Fruit fly (Drosophila melanogaster) whole organism, embryonic: Measurements from ENCODE around the gene Sry-alpha.

Experiments used
- ATbp ChIP-seq: fragments of 200-800 bp; sonication (Bioruptor generic); optimal IDR thresholded peaks from 2 replicates; lab custom pipeline; 2017; ENCODE audit warnings: missing biosample characterization, mild to moderate bottlenecking, missing genetic modification characterization, missing genetic modification reagents
- Atf-2 ChIP-seq: fragments of 200-800 bp; sonication (Bioruptor generic); optimal IDR thresholded peaks from 2 replicates; lab custom pipeline; 2016; ENCODE audit warnings: missing biosample characterization, missing genetic modification characterization
- CG11696 ChIP-seq: fragments of 200-800 bp; sonication (Bioruptor generic); IDR thresholded peaks from 2 replicates; pipeline ENCODE4 v1.3.6; 2022; ENCODE audit warnings: missing biosample characterization, missing genetic modification characterization
- CG12155 ChIP-seq: fragments of 200-800 bp; sonication (Bioruptor generic); optimal IDR thresholded peaks from 3 replicates; lab custom pipeline; 2016; ENCODE audit warnings: missing biosample characterization, missing genetic modification characterization
- CG12299 ChIP-seq: fragments of 200-800 bp; sonication (Bioruptor generic); optimal IDR thresholded peaks from 2 replicates; lab custom pipeline; 2018; ENCODE audit warnings: missing biosample characterization, mild to moderate bottlenecking, missing genetic modification characterization
- CG13775 ChIP-seq: fragments of 200-800 bp; sonication (Bioruptor generic); optimal IDR thresholded peaks from 3 replicates; lab custom pipeline; 2017; ENCODE audit warnings: missing biosample characterization, mild to moderate bottlenecking, missing genetic modification characterization
- CG14965 ChIP-seq: fragments of 200-800 bp; sonication (Bioruptor generic); optimal IDR thresholded peaks from 2 replicates; lab custom pipeline; 2016; ENCODE audit warnings: missing biosample characterization, missing genetic modification characterization, borderline replicate concordance
- CG15011 ChIP-seq: fragments of 200-800 bp; sonication (Bioruptor generic); optimal IDR thresholded peaks from 3 replicates; lab custom pipeline; 2018; ENCODE audit warnings: missing biosample characterization, mild to moderate bottlenecking, missing genetic modification characterization
- CG15601 ChIP-seq: fragments of 200-800 bp; sonication (Bioruptor generic); optimal IDR thresholded peaks from 3 replicates; lab custom pipeline; 2019; ENCODE audit warnings: missing biosample characterization, mild to moderate bottlenecking, missing genetic modification characterization, moderate library complexity
- CG18011 ChIP-seq: fragments of 200-800 bp; sonication (Bioruptor generic); optimal IDR thresholded peaks from 2 replicates; lab custom pipeline; 2017; ENCODE audit warnings: missing biosample characterization, missing genetic modification characterization, mild to moderate bottlenecking, moderate library complexity, missing genotype
- CG18764 ChIP-seq: fragments of 200-800 bp; sonication (Bioruptor generic); optimal IDR thresholded peaks from 3 replicates; lab custom pipeline; 2016; ENCODE audit warnings: missing biosample characterization, missing genetic modification characterization
- CG2120 ChIP-seq: fragments of 200-800 bp; sonication (Bioruptor generic); optimal IDR thresholded peaks from 3 replicates; lab custom pipeline; 2016; ENCODE audit warnings: missing biosample characterization, missing genetic modification characterization
- CG2129 ChIP-seq: fragments of 200-800 bp; sonication (Bioruptor generic); IDR thresholded peaks from 2 replicates; pipeline ENCODE4 v1.3.6; 2022; ENCODE audit warnings: missing biosample characterization, missing genetic modification characterization; ENCODE audit not compliant: partially characterized antibody
- CG30403 ChIP-seq: fragments of 200-800 bp; sonication (Bioruptor generic); optimal IDR thresholded peaks from 3 replicates; lab custom pipeline; 2016; ENCODE audit warnings: missing biosample characterization, missing genetic modification characterization
- CG32767 ChIP-seq: fragments of 200-800 bp; sonication (Bioruptor generic); IDR thresholded peaks from 2 replicates; pipeline ENCODE4 v1.3.6; 2022; ENCODE audit warnings: missing biosample characterization, missing genetic modification characterization
- CG34224 ChIP-seq: fragments of 200-800 bp; sonication (Bioruptor generic); IDR thresholded peaks from 3 replicates; pipeline ENCODE4 v1.3.6; 2022; ENCODE audit warnings: missing biosample characterization, missing genetic modification characterization; ENCODE audit not compliant: partially characterized antibody
- CG34422 ChIP-seq: fragments of 200-800 bp; sonication (Bioruptor generic); IDR thresholded peaks from 3 replicates; pipeline ENCODE4 v1.3.6; 2022; ENCODE audit warnings: missing biosample characterization, missing genetic modification characterization
- CG4360 ChIP-seq: fragments of 200-800 bp; sonication (Bioruptor generic); IDR thresholded peaks from 2 replicates; pipeline ENCODE4 v1.3.6; 2022; ENCODE audit warnings: missing biosample characterization, missing genetic modification characterization
- CG6175 ChIP-seq: fragments of 200-800 bp; sonication (Bioruptor generic); IDR thresholded peaks from 3 replicates; pipeline ENCODE4 v1.3.6; 2022; ENCODE audit warnings: missing biosample characterization, missing genetic modification characterization
- CG7556 ChIP-seq: fragments of 200-800 bp; sonication (Bioruptor generic); optimal IDR thresholded peaks from 2 replicates; lab custom pipeline; 2017; ENCODE audit warnings: missing biosample characterization, mild to moderate bottlenecking, missing genetic modification characterization
- CG9797 ChIP-seq: fragments of 200-800 bp; sonication (Bioruptor generic); optimal IDR thresholded peaks from 3 replicates; lab custom pipeline; 2018; ENCODE audit warnings: missing biosample characterization, mild to moderate bottlenecking, missing genetic modification characterization
- Fer2 ChIP-seq: fragments of 200-800 bp; sonication (Bioruptor generic); optimal IDR thresholded peaks from 2 replicates; lab custom pipeline; 2018; ENCODE audit warnings: missing biosample characterization, mild to moderate bottlenecking, missing genetic modification characterization, moderate library complexity
- Gug ChIP-seq: fragments of 200-800 bp; sonication (Bioruptor generic); IDR thresholded peaks from 4 replicates; pipeline ENCODE4 v1.3.6; 2022; ENCODE audit warnings: missing biosample characterization, missing genetic modification characterization
- Med ChIP-seq: fragments of 200-800 bp; sonication (Bioruptor generic); peaks from one replicate; lab custom pipeline; 2016; ENCODE audit warnings: missing biosample characterization, missing genetic modification characterization, mild to moderate bottlenecking, inconsistent platforms, moderate library complexity
- Nf-YB ChIP-seq: fragments of 200-800 bp; sonication (Bioruptor generic); optimal IDR thresholded peaks from 3 replicates; lab custom pipeline; 2019; ENCODE audit warnings: missing biosample characterization, mild to moderate bottlenecking, missing genetic modification characterization, moderate library complexity
- NfI ChIP-seq: fragments of 200-800 bp; sonication (Bioruptor generic); optimal IDR thresholded peaks from 3 replicates; lab custom pipeline; 2018; ENCODE audit warnings: missing biosample characterization, mild to moderate bottlenecking, missing genetic modification characterization, moderate library complexity
- Trl ChIP-seq, 3 experiments: fragments of >200 bp in 2 of 3; fragments of 200-800 bp in 1 of 3; sonication (Bioruptor generic) in 1 of 3; optimal IDR thresholded peaks; 2 replicates in 1 of 3; 3 replicates in 2 of 3; lab custom pipeline; 2016 to 2017; ENCODE audit warnings: missing biosample characterization in 1 of 3, missing genetic modification characterization in 1 of 3
- ap ChIP-seq: fragments of 200-800 bp; sonication (Bioruptor generic); IDR thresholded peaks from 2 replicates; pipeline ENCODE4 v1.3.6; 2022; ENCODE audit warnings: missing biosample characterization, missing genetic modification characterization
- chn ChIP-seq: fragments of 200-800 bp; sonication (Bioruptor generic); optimal IDR thresholded peaks from 2 replicates; lab custom pipeline; 2016; ENCODE audit warnings: missing biosample characterization, missing genetic modification characterization
- crc ChIP-seq: fragments of 200-800 bp; sonication (Bioruptor generic); optimal IDR thresholded peaks from 2 replicates; lab custom pipeline; 2016; ENCODE audit warnings: missing biosample characterization, missing genetic modification characterization
- dm ChIP-seq: fragments of 200-800 bp; sonication (Bioruptor generic); optimal IDR thresholded peaks from 3 replicates; lab custom pipeline; 2016; ENCODE audit warnings: missing biosample characterization, missing genetic modification characterization
- dmrt99B ChIP-seq: fragments of 200-800 bp; sonication (Bioruptor generic); optimal IDR thresholded peaks from 2 replicates; lab custom pipeline; 2018; ENCODE audit warnings: missing biosample characterization, mild to moderate bottlenecking, missing genetic modification characterization, moderate library complexity
- gce ChIP-seq: fragments of 200-800 bp; sonication (Bioruptor generic); IDR thresholded peaks from 3 replicates; pipeline ENCODE4 v1.3.6; 2022; ENCODE audit warnings: missing biosample characterization, missing genetic modification characterization
- gcm ChIP-seq: fragments of 200-800 bp; sonication (Bioruptor generic); optimal IDR thresholded peaks from 2 replicates; lab custom pipeline; 2019; ENCODE audit warnings: missing biosample characterization, mild to moderate bottlenecking, missing genetic modification characterization, moderate library complexity
- gro ChIP-seq: fragments of 200-800 bp; sonication (Bioruptor generic); optimal IDR thresholded peaks from 2 replicates; lab custom pipeline; 2016; ENCODE audit warnings: missing biosample characterization, missing genetic modification characterization
- gsb-n ChIP-seq: fragments of 200-800 bp; sonication (Bioruptor generic); optimal IDR thresholded peaks from 3 replicates; lab custom pipeline; 2018; ENCODE audit warnings: missing biosample characterization, mild to moderate bottlenecking, missing genetic modification characterization
- ham ChIP-seq: fragments of 200-800 bp; sonication (Bioruptor generic); IDR thresholded peaks from 2 replicates; pipeline ENCODE4 v1.3.6; 2022; ENCODE audit warnings: missing biosample characterization, missing genetic modification characterization
- insv ChIP-seq, 2 experiments: fragments of 200-800 bp; sonication (Bioruptor generic); optimal IDR thresholded peaks; 3 replicates each; lab custom pipeline; 2016 to 2018; ENCODE audit warnings: missing biosample characterization in 2 of 2, missing genetic modification characterization in 2 of 2
- jumu ChIP-seq: fragments of 200-800 bp; sonication (Bioruptor generic); optimal IDR thresholded peaks from 3 replicates; lab custom pipeline; 2016; ENCODE audit warnings: missing biosample characterization, missing genetic modification characterization
- nau ChIP-seq: fragments of 200-800 bp; sonication (Bioruptor generic); optimal IDR thresholded peaks from 3 replicates; lab custom pipeline; 2017; ENCODE audit warnings: missing biosample characterization, mild to moderate bottlenecking, missing genetic modification characterization, missing genetic modification reagents
- nerfin-1 ChIP-seq: fragments of 200-800 bp; sonication (Bioruptor generic); optimal IDR thresholded peaks from 3 replicates; lab custom pipeline; 2019; ENCODE audit warnings: missing biosample characterization, mild to moderate bottlenecking, missing genetic modification characterization, moderate library complexity
- pnt ChIP-seq: fragments of 200-800 bp; sonication (Bioruptor generic); optimal IDR thresholded peaks from 3 replicates; lab custom pipeline; 2016; ENCODE audit warnings: missing biosample characterization, missing genetic modification characterization
- row ChIP-seq: fragments of 200-800 bp; sonication (Bioruptor generic); IDR thresholded peaks from 3 replicates; pipeline ENCODE4 v1.3.6; 2022; ENCODE audit warnings: missing biosample characterization, missing genetic modification characterization
- stc ChIP-seq: fragments of 200-800 bp; sonication (Bioruptor generic); IDR thresholded peaks from 2 replicates; pipeline ENCODE4 v1.3.6; 2022; ENCODE audit warnings: missing biosample characterization, missing genetic modification characterization
- sug ChIP-seq: fragments of 200-800 bp; optimal IDR thresholded peaks from 2 replicates; lab custom pipeline; 2019; ENCODE audit warnings: missing biosample characterization, mild to moderate bottlenecking, missing genetic modification characterization, moderate library complexity
- tgo ChIP-seq: fragments of 200-800 bp; sonication (Bioruptor generic); IDR thresholded peaks from 3 replicates; pipeline ENCODE4 v1.3.6; 2022; ENCODE audit warnings: missing biosample characterization, missing genetic modification characterization
- tin ChIP-seq: fragments of 200-800 bp; sonication (Bioruptor generic); optimal IDR thresholded peaks from 3 replicates; lab custom pipeline; 2016; ENCODE audit warnings: missing biosample characterization, missing genetic modification characterization
- tup ChIP-seq: fragments of 200-800 bp; sonication (Bioruptor generic); optimal IDR thresholded peaks from 2 replicates; lab custom pipeline; 2016; ENCODE audit warnings: missing biosample characterization, mild to moderate bottlenecking, missing genetic modification characterization, moderate library complexity
- usp ChIP-seq: fragments of >200 bp; optimal IDR thresholded peaks from 2 replicates; lab custom pipeline; 2017; ENCODE audit warnings: missing biosample characterization, missing genetic modification characterization
- yki ChIP-seq: fragments of >200 bp; optimal IDR thresholded peaks from 3 replicates; lab custom pipeline; 2018
- zen2 ChIP-seq: fragments of 200-800 bp; sonication (Bioruptor generic); IDR thresholded peaks from 3 replicates; pipeline ENCODE4 v1.3.6; 2022; ENCODE audit warnings: missing biosample characterization, missing genetic modification characterization; ENCODE audit not compliant: partially characterized antibody

Gene Sry-alpha

dm6 chr3R:30052455-30053046, 13.0 kb downstream of the Sry-alpha start, which contains the start of gene Jasper (continued):
- TF ChIP-seq CG34224 (GFP tag; lab: Robert Waterston, UW) (peak; percentile 11; the same call in 1 of the 3 replicates), CG18764 (GFP tag; lab: Kevin White, UChicago) (no peak), crc (no peak), nerfin-1 (tag; lab: Kevin White, UChicago) (peak; percentile 29), CG32767 (GFP tag; lab: Robert Waterston, UW) (no peak), CG14965 (GFP tag; lab: Kevin White, UChicago) (no peak), gsb-n (tag; lab: Kevin White, UChicago) (no peak), Med (GFP tag; lab: Kevin White, UChicago) (peak; percentile 95), jumu (GFP tag; lab: Kevin White, UChicago) (peak; percentile 41), CG6175 (GFP tag; lab: Robert Waterston, UW) (no peak), CG9797 (GFP tag; lab: Kevin White, UChicago) (peak; percentile 95), CG4360 (GFP tag; lab: Robert Waterston, UW) (peak; percentile 88), Nf-YB (GFP tag; lab: Kevin White, UChicago) (no peak), pnt (GFP tag; lab: Kevin White, UChicago) (no peak), NfI (peak; percentile 10), CG30403 (GFP tag; lab: Kevin White, UChicago) (no peak), Trl (optimal IDR thresholded peaks at IDR 0.05; lab: Kevin White, UChicago) (no peak), Trl (GFP tag; optimal IDR thresholded peaks at IDR 0.05; lab: Kevin White, UChicago) (no peak), CG7556 (no peak), ATbp (GFP tag; lab: Kevin White, UChicago) (no peak), CG13775 (GFP tag; lab: Kevin White, UChicago) (no peak), stc (GFP tag; lab: Robert Waterston, UW) (no peak), gce (GFP tag; lab: Robert Waterston, UW) (no peak), CG15601 (peak; percentile 18), gro (GFP tag; lab: Kevin White, UChicago) (peak; percentile 39), zen2 (GFP tag; lab: Robert Waterston, UW) (no peak), tup (no peak), sug (tag; lab: Kevin White, UChicago) (peak; percentile 51), chn (no peak), usp (GFP tag; lab: Kevin White, UChicago) (no peak), insv (GFP tag; optimal IDR thresholded peaks at IDR 0.05; lab: Kevin White, UChicago) (no peak), Fer2 (tag; lab: Kevin White, UChicago) (no peak), CG12299 (tag; lab: Kevin White, UChicago) (no peak), tin (GFP tag; lab: Kevin White, UChicago) (no peak), CG15011 (GFP tag; lab: Kevin White, UChicago) (no peak), CG34422 (GFP tag; lab: Robert Waterston, UW) (peak; percentile 67; the same call in 1 of the 3 replicates), Gug (GFP tag; lab: Robert Waterston, UW) (no peak), CG18011 (GFP tag; lab: Kevin White, UChicago) (no peak), dm (GFP tag; lab: Kevin White, UChicago) (peak; percentile 14), nau (no peak), CG2120 (GFP tag; lab: Kevin White, UChicago) (peak; percentile 46), gcm (GFP tag; lab: Kevin White, UChicago) (no peak), ap (GFP tag; lab: Robert Waterston, UW) (no peak), ham (GFP tag; lab: Robert Waterston, UW) (no peak), Atf-2 (GFP tag; lab: Kevin White, UChicago) (no peak), CG11696 (GFP tag; lab: Robert Waterston, UW) (no peak), yki (lab: Kevin White, UChicago) (no peak), CG2129 (GFP tag; lab: Robert Waterston, UW) (no peak), tgo (no peak), dmrt99B (tag; lab: Kevin White, UChicago) (no peak), row (GFP tag; lab: Robert Waterston, UW) (peak; percentile 42; the same call in 1 of the 3 replicates), CG12155 (GFP tag; lab: Kevin White, UChicago) (peak; percentile 8)
